Worm (Caenorhabditis elegans) whole organism, young adult: ENCODE measurements around the gene gpd-3.
A peak's percentile ranks its signal among the peaks of the same experiment; 100 is the strongest.

ENCODE experiments used
- C06A6.2 ChIP-seq: fragments of 200-800 bp; sonication (Bioruptor generic); conservative IDR thresholded peaks from 2 replicates; pipeline ENCODE4 v1.3.6; 2022; ENCODE audit warnings: missing genetic modification characterization, missing compliant biosample characterization
- F23B12.7 ChIP-seq: sonication (generic microtip); optimal IDR thresholded peaks from 2 replicates; lab custom pipeline; 2017; ENCODE audit warnings: missing genetic modification characterization, mild to moderate bottlenecking, missing compliant biosample characterization, antibody characterized with exemption, moderate library complexity; ENCODE audit not compliant: insufficient read depth
- F37B4.10 ChIP-seq: fragments of 200-800 bp; sonication (Bioruptor generic); IDR thresholded peaks from 2 replicates; pipeline ENCODE4 v1.3.6; 2022; ENCODE audit warnings: missing genetic modification characterization, missing compliant biosample characterization
- Y53G8AR.9 ChIP-seq: fragments of 200-800 bp; sonication (Bioruptor generic); conservative IDR thresholded peaks from 2 replicates; pipeline ENCODE4 v1.3.6; 2022; ENCODE audit warnings: missing genetic modification reagents, missing genetic modification characterization, missing compliant biosample characterization
- Y67H2A.10 ChIP-seq: fragments of 200-800 bp; sonication (Bioruptor generic); conservative IDR thresholded peaks from 2 replicates; pipeline ENCODE4 v1.3.6; 2022; ENCODE audit warnings: missing genetic modification reagents, missing genetic modification characterization, missing compliant biosample characterization
- ZK185.1 ChIP-seq: sonication (generic microtip); optimal IDR thresholded peaks from 2 replicates; lab custom pipeline; 2016; ENCODE audit warnings: mild to moderate bottlenecking, missing genetic modification characterization, missing compliant biosample characterization; ENCODE audit not compliant: poor library complexity, severe bottlenecking
- aptf-3 ChIP-seq: fragments of 200-800 bp; sonication (Bioruptor generic); IDR thresholded peaks from 2 replicates; pipeline ENCODE4 v1.3.6; 2022; ENCODE audit warnings: missing genetic modification characterization, missing compliant biosample characterization
- athp-1 ChIP-seq: sonication (generic microtip); optimal IDR thresholded peaks from 2 replicates; lab custom pipeline; 2017; ENCODE audit warnings: mild to moderate bottlenecking, missing genetic modification characterization, missing compliant biosample characterization
- attf-3 ChIP-seq: fragments of 200-800 bp; sonication (Bioruptor generic); conservative IDR thresholded peaks from 2 replicates; pipeline ENCODE4 v1.3.6; 2022; ENCODE audit warnings: missing genetic modification reagents, missing genetic modification characterization, missing compliant biosample characterization
- attf-5 ChIP-seq: fragments of 200-800 bp; sonication (Bioruptor generic); optimal IDR thresholded peaks from 2 replicates; lab custom pipeline; 2018; ENCODE audit warnings: mild to moderate bottlenecking, missing genetic modification characterization, missing compliant biosample characterization
- cebp-1 ChIP-seq, 2 experiments: fragments of 200-800 bp in 1 of 2; sonication (Bioruptor generic) in 1 of 2; sonication (generic microtip) in 1 of 2; IDR thresholded peaks in 1 of 2; optimal IDR thresholded peaks in 1 of 2; 2 replicates each; pipeline versions ENCODE4 v1.3.6 to Lab custom; 2017 to 2022; ENCODE audit warnings: missing compliant biosample characterization in 2 of 2, missing genetic modification characterization in 2 of 2, mild to moderate bottlenecking in 1 of 2, missing genetic modification reagents in 1 of 2, moderate library complexity in 1 of 2
- ceh-40 ChIP-seq: fragments of 200-800 bp; sonication (Bioruptor generic); IDR thresholded peaks from 2 replicates; pipeline ENCODE4 v1.3.6; 2022; ENCODE audit warnings: missing genetic modification characterization, missing compliant biosample characterization
- chd-7 ChIP-seq: sonication (generic microtip); optimal IDR thresholded peaks from 2 replicates; lab custom pipeline; 2016; ENCODE audit warnings: mild to moderate bottlenecking, missing genetic modification characterization, moderate library complexity, missing compliant biosample characterization
- dox-1 ChIP-seq: fragments of 200-800 bp; sonication (Bioruptor generic); IDR thresholded peaks from 2 replicates; pipeline ENCODE4 v1.3.6; 2022; ENCODE audit warnings: missing genetic modification reagents, missing genetic modification characterization, missing compliant biosample characterization
- efl-1 ChIP-seq: fragments of 150-350 bp; optimal IDR thresholded peaks from 2 replicates; lab custom pipeline; 2014; ENCODE audit warnings: missing biosample characterization, missing genetic modification reagents, missing genetic modification characterization
- egrh-3 ChIP-seq: fragments of 200-800 bp; sonication (Bioruptor generic); IDR thresholded peaks from 2 replicates; pipeline ENCODE4 v1.3.6; 2022; ENCODE audit warnings: missing genetic modification reagents, missing genetic modification characterization, missing compliant biosample characterization
- hlh-26 ChIP-seq: fragments of 200-800 bp; sonication (Bioruptor generic); conservative IDR thresholded peaks from 2 replicates; pipeline ENCODE4 v1.3.6; 2022; ENCODE audit warnings: missing genetic modification reagents, missing genetic modification characterization, missing compliant biosample characterization
- hsf-1 ChIP-seq: fragments of 200-800 bp; sonication (Bioruptor generic); IDR thresholded peaks from 2 replicates; pipeline ENCODE4 v1.3.6; 2022; ENCODE audit warnings: missing genetic modification reagents, missing genetic modification characterization, missing compliant biosample characterization
- lag-1 ChIP-seq: fragments of 200-800 bp; sonication (Bioruptor generic); IDR thresholded peaks from 2 replicates; pipeline ENCODE4 v1.3.6; 2022; ENCODE audit warnings: missing genetic modification reagents, missing genetic modification characterization, missing compliant biosample characterization
- mcd-1 ChIP-seq: fragments of 200-800 bp; sonication (Bioruptor generic); IDR thresholded peaks from 2 replicates; pipeline ENCODE4 v1.3.6; 2022; ENCODE audit warnings: missing genetic modification reagents, missing genetic modification characterization, missing compliant biosample characterization
- nfya-1 ChIP-seq: sonication (generic microtip); optimal IDR thresholded peaks from 2 replicates; lab custom pipeline; 2017; ENCODE audit warnings: antibody characterized with exemption, missing compliant biosample characterization, missing genetic modification characterization, borderline replicate concordance; ENCODE audit not compliant: insufficient read depth
- nfyb-1 ChIP-seq: fragments of 200-800 bp; sonication (Bioruptor generic); IDR thresholded peaks from 2 replicates; pipeline ENCODE4 v1.3.6; 2022; ENCODE audit warnings: missing genetic modification reagents, missing genetic modification characterization, missing compliant biosample characterization
- nhr-120 ChIP-seq: fragments of 200-800 bp; sonication (Bioruptor generic); IDR thresholded peaks from 2 replicates; pipeline ENCODE4 v1.3.6; 2022; ENCODE audit warnings: missing genetic modification characterization, missing compliant biosample characterization
- nhr-27 ChIP-seq: fragments of 200-800 bp; sonication (Bioruptor generic); optimal IDR thresholded peaks from 2 replicates; lab custom pipeline; 2018; ENCODE audit warnings: mild to moderate bottlenecking, missing genetic modification characterization, moderate library complexity, missing compliant biosample characterization
- rec-8 ChIP-seq, 2 experiments: sonication (generic microtip); optimal IDR thresholded peaks; 2 replicates each; lab custom pipeline; 2016; ENCODE audit warnings: mild to moderate bottlenecking in 2 of 2, missing genetic modification characterization in 2 of 2, missing genetic modification reagents in 2 of 2, missing genotype in 2 of 2, missing biosample characterization in 1 of 2, missing compliant biosample characterization in 1 of 2, moderate library complexity in 1 of 2
- repo-1 ChIP-seq: sonication (generic microtip); optimal IDR thresholded peaks from 2 replicates; lab custom pipeline; 2017; ENCODE audit warnings: mild to moderate bottlenecking, missing genetic modification characterization, missing compliant biosample characterization
- sdz-38 ChIP-seq: sonication (generic microtip); optimal IDR thresholded peaks from 2 replicates; lab custom pipeline; 2016; ENCODE audit warnings: missing genotype, missing genetic modification characterization, missing compliant biosample characterization
- snpc-1.1 ChIP-seq: sonication (generic microtip); optimal IDR thresholded peaks from 2 replicates; lab custom pipeline; 2017; ENCODE audit warnings: missing genetic modification characterization, mild to moderate bottlenecking, missing compliant biosample characterization, antibody characterized with exemption, moderate library complexity, missing genotype, missing genetic modification reagents; ENCODE audit not compliant: insufficient read depth
- snpc-4 ChIP-seq, 5 experiments: fragments of 150-350 bp in 1 of 5; sonication (generic microtip) in 4 of 5; optimal IDR thresholded peaks; 2 replicates each; lab custom pipeline; 2014 to 2018; ENCODE audit warnings: missing genetic modification characterization in 5 of 5, missing biosample characterization in 3 of 5, antibody characterized with exemption in 2 of 5, mild to moderate bottlenecking in 2 of 5, missing compliant biosample characterization in 2 of 5, missing genotype in 2 of 5, moderate library complexity in 2 of 5, missing genetic modification reagents in 1 of 5
- somi-1 ChIP-seq: fragments of 200-800 bp; sonication (Bioruptor generic); optimal IDR thresholded peaks from 2 replicates; lab custom pipeline; 2018; ENCODE audit warnings: mild to moderate bottlenecking, missing genetic modification characterization, missing compliant biosample characterization
- sptf-2 ChIP-seq: fragments of 200-800 bp; sonication (Bioruptor generic); optimal IDR thresholded peaks from 2 replicates; lab custom pipeline; 2018; ENCODE audit warnings: mild to moderate bottlenecking, missing genetic modification characterization, missing compliant biosample characterization
- unc-62 ChIP-seq: fragments of 150-350 bp; optimal IDR thresholded peaks from 2 replicates; lab custom pipeline; 2014; ENCODE audit warnings: missing biosample characterization, missing genetic modification reagents, missing genetic modification characterization
- zfh-2 ChIP-seq: fragments of 200-800 bp; sonication (Bioruptor generic); conservative IDR thresholded peaks from 2 replicates; pipeline ENCODE4 v1.3.6; 2022; ENCODE audit warnings: missing genetic modification reagents, missing genetic modification characterization, missing compliant biosample characterization
- ztf-18 ChIP-seq: sonication (generic microtip); optimal IDR thresholded peaks from 2 replicates; lab custom pipeline; 2016; ENCODE audit warnings: missing genotype, mild to moderate bottlenecking, missing genetic modification characterization, missing compliant biosample characterization

gpd-3 gene

DNA sequence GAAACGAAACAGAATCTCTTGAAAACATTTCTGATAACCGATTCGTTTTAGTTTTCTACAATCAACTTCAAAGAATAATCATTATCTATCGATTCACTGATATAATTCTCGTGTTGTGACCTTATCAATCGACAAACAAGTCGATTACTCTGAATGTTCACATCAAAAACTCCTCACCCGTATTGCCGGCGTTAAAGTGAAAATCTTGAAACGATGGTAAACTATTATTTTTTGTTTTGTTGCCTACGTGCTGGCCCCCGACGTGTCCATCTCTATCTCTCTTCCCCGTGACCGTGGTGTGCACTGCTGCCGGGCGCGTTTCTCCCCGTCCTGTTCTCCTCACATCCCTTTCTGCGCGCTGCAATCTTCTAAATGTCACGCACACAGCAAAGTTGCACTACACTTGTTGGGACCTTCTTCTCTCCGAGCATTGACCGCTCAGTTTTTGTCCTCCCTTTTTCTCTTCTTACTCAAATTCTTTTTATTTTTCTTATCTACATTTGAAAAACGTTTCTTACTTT lies 23.2 kb downstream of the gpd-3 start (continued):
- no peak for TF ChIP-seq nfyb-1 (GFP tag; lab: Robert Waterston, UW)
- peak; percentile 87 for TF ChIP-seq zfh-2
- TF ChIP-seq unc-62 = no peak
- TF ChIP-seq ZK185.1 = peak; percentile 19
- TF ChIP-seq attf-5 = peak; percentile 52
- TF ChIP-seq dox-1 (GFP tag; lab: Robert Waterston, UW) = peak; percentile 45; the same call in 1 of the 2 replicates
- 0 out of 2 replicates have a peak, but pooled peaks have one; percentile 24 for TF ChIP-seq Y53G8AR.9 (GFP tag; lab: Robert Waterston, UW)
- no peak for TF ChIP-seq snpc-4 (GFP tag; optimal IDR thresholded peaks at IDR 0.05; lab: Kevin White, UChicago)
- TF ChIP-seq snpc-4 (tag; optimal IDR thresholded peaks at IDR 0.05; lab: Kevin White, UChicago) = peak in 1 of 4 experiments; percentile 23
- peak; percentile 34 for TF ChIP-seq ztf-18 (tag; lab: Kevin White, UChicago)
- TF ChIP-seq somi-1 (GFP tag; lab: Kevin White, UChicago) = peak; percentile 21
- no peak for TF ChIP-seq nhr-27 (tag; lab: Kevin White, UChicago)

DNA sequence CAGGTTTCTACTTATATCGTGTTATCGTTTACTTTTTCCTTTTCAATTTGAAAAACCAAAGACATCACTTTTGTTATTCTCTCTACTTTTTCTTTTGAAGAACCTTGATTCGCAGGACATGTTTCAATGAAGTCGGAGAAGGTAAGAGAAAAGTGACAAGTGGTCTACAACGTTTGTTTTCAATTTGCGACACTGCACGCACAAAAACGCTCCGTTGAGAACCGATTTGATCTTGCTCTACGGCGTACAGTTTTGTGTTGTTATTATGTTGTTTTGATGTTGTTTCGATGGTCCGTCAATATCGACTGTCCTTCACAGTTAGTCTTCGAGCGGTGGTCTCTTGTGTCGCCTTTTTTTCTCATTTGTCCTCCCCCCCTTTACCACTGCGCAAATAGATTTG lies 23.7 kb downstream of the gpd-3 start, which contains the start of gene pccb-1:
Gene pccb-1 (plus strand): TSS at position 127 of the 400 bp plus-strand sequence.
- peak; percentile 31 for TF ChIP-seq efl-1 (GFP tag; lab: Kevin White, UChicago)
- no peak for TF ChIP-seq Y67H2A.10
- TF ChIP-seq mcd-1 (GFP tag; lab: Robert Waterston, UW) = no peak
- TF ChIP-seq F23B12.7 (tag; lab: Kevin White, UChicago) = no peak
- no peak for TF ChIP-seq nfya-1
- no peak for TF ChIP-seq hsf-1 (GFP tag; lab: Robert Waterston, UW)
- no peak for TF ChIP-seq nhr-120 (GFP tag; lab: Robert Waterston, UW)
- TF ChIP-seq dox-1 (GFP tag; lab: Robert Waterston, UW) = no peak

DNA sequence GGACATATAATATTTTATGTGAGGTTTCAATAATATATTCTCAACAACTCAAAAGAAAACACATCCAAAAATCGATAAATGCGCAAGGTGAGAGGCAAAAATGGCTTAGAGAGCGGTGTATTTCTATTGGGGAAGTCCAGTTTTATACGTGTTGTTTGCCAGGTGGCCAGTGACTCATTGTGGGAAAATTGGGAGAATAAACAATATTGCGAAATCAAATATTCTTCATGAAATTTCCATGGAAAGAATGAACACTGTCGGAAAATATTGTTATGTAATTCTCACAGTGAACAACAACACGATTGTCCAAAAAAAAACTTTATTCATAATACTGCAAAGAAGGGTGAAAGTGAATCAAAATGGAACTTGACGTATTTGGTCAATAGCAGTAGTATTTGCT lies 25.5 kb downstream of the gpd-3 start:
- TF ChIP-seq cebp-1 (GFP tag; IDR thresholded peaks at IDR 0.05; lab: Robert Waterston, UW) = peak; percentile 69; the same call in 1 of the 2 replicates
- peak; percentile 91 for TF ChIP-seq cebp-1 (tag; optimal IDR thresholded peaks at IDR 0.05; lab: Kevin White, UChicago)
- no peak for TF ChIP-seq snpc-1.1 (tag; lab: Kevin White, UChicago)

DNA sequence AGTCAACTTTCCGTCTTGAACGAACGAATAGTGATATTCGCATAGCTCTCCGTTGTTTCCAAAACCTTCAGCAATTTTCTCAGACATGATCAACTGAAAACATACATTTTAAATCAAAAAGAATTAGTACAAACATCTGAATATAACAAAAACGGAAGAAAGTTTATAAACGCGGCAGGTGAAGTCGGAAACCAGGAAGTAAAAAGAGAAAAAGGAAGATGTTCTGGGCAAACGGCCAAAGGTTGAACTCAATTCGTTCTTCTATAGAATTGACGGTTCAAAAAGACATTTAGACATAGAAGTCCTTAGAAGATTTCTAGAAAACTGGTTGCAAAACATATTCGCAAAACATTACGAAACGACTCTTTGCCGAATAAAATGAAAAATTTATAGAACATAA lies 25.9 kb downstream of the gpd-3 start, which contains the start of gene F52E4.5:
Gene F52E4.5 (minus strand): TSS at position 101 of the 400 bp plus-strand sequence.
- no peak for TF ChIP-seq repo-1 (tag; lab: Kevin White, UChicago)
- no peak for TF ChIP-seq Y67H2A.10
- TF ChIP-seq aptf-3 = no peak
- TF ChIP-seq hlh-26 (GFP tag; lab: Robert Waterston, UW) = no peak
- TF ChIP-seq athp-1 (tag; lab: Kevin White, UChicago) = no peak
- no peak for TF ChIP-seq sptf-2 (GFP tag; lab: Kevin White, UChicago)
- no peak for TF ChIP-seq ceh-40 (GFP tag; lab: Robert Waterston, UW)

DNA sequence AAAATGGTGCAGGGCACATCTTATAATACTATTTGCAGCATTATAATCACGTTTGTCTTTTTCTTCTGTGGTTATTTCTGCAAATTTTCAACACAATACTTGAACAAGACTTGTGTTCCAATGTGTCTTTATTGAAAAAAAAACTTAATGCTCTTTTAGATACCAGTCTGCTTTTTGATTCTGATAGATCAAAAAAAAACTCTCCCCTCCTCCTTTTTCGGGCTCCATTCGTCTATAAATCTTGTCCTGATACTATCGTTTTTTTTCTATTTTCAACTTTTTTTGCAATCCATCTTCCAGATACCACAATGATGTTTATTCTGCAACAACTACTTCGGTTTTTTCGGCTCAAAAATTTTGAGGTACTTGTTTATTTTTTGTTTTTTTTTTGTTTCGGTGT lies 32.3 kb downstream of the gpd-3 start, which contains the start of gene twk-16:
Gene twk-16 (plus strand): TSS at position 301 of the 400 bp plus-strand sequence.
- no peak for TF ChIP-seq rec-8 (tag; optimal IDR thresholded peaks at IDR 0.05; lab: Kevin White, UChicago)
- no peak for TF ChIP-seq egrh-3 (GFP tag; lab: Robert Waterston, UW)
- TF ChIP-seq attf-3 (GFP tag; lab: Robert Waterston, UW) = no peak
- TF ChIP-seq hlh-26 (GFP tag; lab: Robert Waterston, UW) = no peak
- TF ChIP-seq lag-1 (GFP tag; lab: Robert Waterston, UW) = no peak
- no peak for TF ChIP-seq F37B4.10
- no peak for TF ChIP-seq sdz-38 (tag; lab: Kevin White, UChicago)
- no peak for TF ChIP-seq chd-7 (tag; lab: Kevin White, UChicago)
- no peak for TF ChIP-seq C06A6.2 (GFP tag; lab: Robert Waterston, UW)
